Worm (Caenorhabditis elegans) whole organism, young adult: ENCODE data around the gene srh-102.

Experiments used
- C06A6.2 ChIP-seq: fragments of 200-800 bp; sonication (Bioruptor generic); conservative IDR thresholded peaks from 2 replicates; pipeline ENCODE4 v1.3.6; 2022; ENCODE audit warnings: missing genetic modification characterization, missing compliant biosample characterization
- F10E7.11 ChIP-seq: sonication (generic microtip); optimal IDR thresholded peaks from 2 replicates; lab custom pipeline; 2017; ENCODE audit warnings: mild to moderate bottlenecking, missing genetic modification characterization, moderate library complexity, missing compliant biosample characterization
- F33H1.4 ChIP-seq: fragments of 200-800 bp; sonication (Bioruptor generic); IDR thresholded peaks from 2 replicates; pipeline ENCODE4 v1.3.6; 2022; ENCODE audit warnings: missing genetic modification reagents, missing genetic modification characterization, missing compliant biosample characterization
- F37B4.10 ChIP-seq: fragments of 200-800 bp; sonication (Bioruptor generic); IDR thresholded peaks from 2 replicates; pipeline ENCODE4 v1.3.6; 2022; ENCODE audit warnings: missing genetic modification characterization, missing compliant biosample characterization
- F49E8.2 ChIP-seq: sonication (generic microtip); optimal IDR thresholded peaks from 3 replicates; lab custom pipeline; 2017; ENCODE audit warnings: missing genetic modification characterization, mild to moderate bottlenecking, missing compliant biosample characterization, antibody characterized with exemption, moderate library complexity; ENCODE audit not compliant: insufficient read depth
- Y67H2A.10 ChIP-seq: fragments of 200-800 bp; sonication (Bioruptor generic); conservative IDR thresholded peaks from 2 replicates; pipeline ENCODE4 v1.3.6; 2022; ENCODE audit warnings: missing genetic modification reagents, missing genetic modification characterization, missing compliant biosample characterization
- Y79H2A.3 ChIP-seq: fragments of 200-800 bp; sonication (Bioruptor generic); conservative IDR thresholded peaks from 2 replicates; pipeline ENCODE4 v1.3.6; 2022; ENCODE audit warnings: missing genetic modification reagents, missing genetic modification characterization, missing compliant biosample characterization
- akir-1 ChIP-seq: fragments of 200-800 bp; sonication (Bioruptor generic); optimal IDR thresholded peaks from 2 replicates; lab custom pipeline; 2018; ENCODE audit warnings: mild to moderate bottlenecking, missing genetic modification characterization, moderate library complexity, missing compliant biosample characterization
- aptf-2 ChIP-seq: fragments of 200-800 bp; sonication (Bioruptor generic); conservative IDR thresholded peaks from 2 replicates; pipeline ENCODE4 v1.3.6; 2022; ENCODE audit warnings: missing genetic modification reagents, missing genetic modification characterization, missing compliant biosample characterization
- aptf-3 ChIP-seq: fragments of 200-800 bp; sonication (Bioruptor generic); IDR thresholded peaks from 2 replicates; pipeline ENCODE4 v1.3.6; 2022; ENCODE audit warnings: missing genetic modification characterization, missing compliant biosample characterization
- attf-6 ChIP-seq: fragments of 200-800 bp; sonication (Bioruptor generic); IDR thresholded peaks from 2 replicates; pipeline ENCODE4 v1.3.6; 2022; ENCODE audit warnings: missing genetic modification reagents, missing genetic modification characterization, missing compliant biosample characterization
- bed-1 ChIP-seq: fragments of 200-800 bp; sonication (Bioruptor generic); IDR thresholded peaks from 2 replicates; pipeline ENCODE4 v1.3.6; 2022; ENCODE audit warnings: missing genetic modification reagents, missing genetic modification characterization, missing compliant biosample characterization
- ccch-3 ChIP-seq: fragments of 200-800 bp; sonication (Bioruptor generic); optimal IDR thresholded peaks from 2 replicates; lab custom pipeline; 2018; ENCODE audit warnings: mild to moderate bottlenecking, missing genetic modification characterization, missing compliant biosample characterization
- ceh-40 ChIP-seq: fragments of 200-800 bp; sonication (Bioruptor generic); IDR thresholded peaks from 2 replicates; pipeline ENCODE4 v1.3.6; 2022; ENCODE audit warnings: missing genetic modification characterization, missing compliant biosample characterization
- ceh-79 ChIP-seq: sonication (generic microtip); optimal IDR thresholded peaks from 2 replicates; lab custom pipeline; 2017; ENCODE audit warnings: mild to moderate bottlenecking, missing genetic modification characterization, missing compliant biosample characterization
- chd-7 ChIP-seq: sonication (generic microtip); optimal IDR thresholded peaks from 2 replicates; lab custom pipeline; 2016; ENCODE audit warnings: mild to moderate bottlenecking, missing genetic modification characterization, moderate library complexity, missing compliant biosample characterization
- dpff-1 ChIP-seq: sonication (generic microtip); optimal IDR thresholded peaks from 2 replicates; lab custom pipeline; 2017; ENCODE audit warnings: mild to moderate bottlenecking, missing genetic modification characterization, missing compliant biosample characterization
- efl-1 ChIP-seq: fragments of 150-350 bp; optimal IDR thresholded peaks from 2 replicates; lab custom pipeline; 2014; ENCODE audit warnings: missing biosample characterization, missing genetic modification reagents, missing genetic modification characterization
- ekl-4 ChIP-seq: fragments of 200-800 bp; sonication (Bioruptor generic); IDR thresholded peaks from 2 replicates; pipeline ENCODE4 v1.3.6; 2022; ENCODE audit warnings: missing genetic modification reagents, missing genetic modification characterization, missing compliant biosample characterization
- ets-4 ChIP-seq: fragments of 200-800 bp; sonication (Bioruptor generic); optimal IDR thresholded peaks from 2 replicates; lab custom pipeline; 2018; ENCODE audit warnings: mild to moderate bottlenecking, missing genetic modification characterization, missing compliant biosample characterization
- hmg-1.2 ChIP-seq: fragments of 200-800 bp; sonication (Bioruptor generic); IDR thresholded peaks from 2 replicates; pipeline ENCODE4 v1.3.6; 2022; ENCODE audit warnings: missing genetic modification reagents, missing genetic modification characterization, missing compliant biosample characterization
- let-526 ChIP-seq: fragments of 200-800 bp; sonication (Bioruptor generic); IDR thresholded peaks from 2 replicates; pipeline ENCODE4 v1.3.6; 2022; ENCODE audit warnings: missing genetic modification reagents, missing genetic modification characterization, missing compliant biosample characterization
- lin-35 ChIP-seq, 3 experiments: fragments of 150-350 bp in 2 of 3; sonication (generic microtip) in 1 of 3; optimal IDR thresholded peaks; 2 replicates each; lab custom pipeline; 2014 to 2018; ENCODE audit warnings: missing biosample characterization in 3 of 3, missing genetic modification characterization in 3 of 3, missing genetic modification reagents in 3 of 3
- lin-40 ChIP-seq: sonication (generic microtip); optimal IDR thresholded peaks from 2 replicates; lab custom pipeline; 2016; ENCODE audit warnings: missing genetic modification characterization, mild to moderate bottlenecking, missing compliant biosample characterization, missing genotype, missing genetic modification reagents
- lin-54 ChIP-seq: fragments of 200-800 bp; sonication (Bioruptor generic); optimal IDR thresholded peaks from 2 replicates; lab custom pipeline; 2018; ENCODE audit warnings: mild to moderate bottlenecking, missing genetic modification characterization, missing compliant biosample characterization
- madf-6 ChIP-seq: fragments of 200-800 bp; sonication (Bioruptor generic); IDR thresholded peaks from 2 replicates; pipeline ENCODE4 v1.3.6; 2022; ENCODE audit warnings: missing genetic modification reagents, missing genetic modification characterization, missing compliant biosample characterization
- mel-28 ChIP-seq: sonication (generic microtip); optimal IDR thresholded peaks from 2 replicates; lab custom pipeline; 2016; ENCODE audit warnings: borderline replicate concordance, mild to moderate bottlenecking, missing genetic modification characterization, missing compliant biosample characterization
- mxl-1 ChIP-seq: sonication (generic microtip); optimal IDR thresholded peaks from 2 replicates; lab custom pipeline; 2016; ENCODE audit warnings: missing genetic modification characterization, missing compliant biosample characterization
- rpc-1 ChIP-seq, 2 experiments: fragments of 150-350 bp in 1 of 2; sonication (generic microtip) in 1 of 2; optimal IDR thresholded peaks; 2 replicates each; lab custom pipeline; 2014 to 2018; ENCODE audit warnings: missing biosample characterization in 1 of 2, missing genetic modification characterization in 1 of 2, missing genetic modification reagents in 1 of 2, missing genotype in 1 of 2
- sea-2 ChIP-seq: fragments of 200-800 bp; sonication (Bioruptor generic); IDR thresholded peaks from 2 replicates; pipeline ENCODE4 v1.3.6; 2022; ENCODE audit warnings: missing genetic modification characterization, missing compliant biosample characterization
- snpc-4 ChIP-seq, 5 experiments: fragments of 150-350 bp in 1 of 5; sonication (generic microtip) in 4 of 5; optimal IDR thresholded peaks; 2 replicates each; lab custom pipeline; 2014 to 2018; ENCODE audit warnings: missing genetic modification characterization in 5 of 5, missing biosample characterization in 3 of 5, antibody characterized with exemption in 2 of 5, mild to moderate bottlenecking in 2 of 5, missing compliant biosample characterization in 2 of 5, missing genotype in 2 of 5, moderate library complexity in 2 of 5, missing genetic modification reagents in 1 of 5
- ztf-22 ChIP-seq: fragments of 200-800 bp; sonication (Bioruptor generic); optimal IDR thresholded peaks from 2 replicates; lab custom pipeline; 2018; ENCODE audit warnings: mild to moderate bottlenecking, missing genetic modification characterization, moderate library complexity, missing compliant biosample characterization

srh-102 gene

DNA sequence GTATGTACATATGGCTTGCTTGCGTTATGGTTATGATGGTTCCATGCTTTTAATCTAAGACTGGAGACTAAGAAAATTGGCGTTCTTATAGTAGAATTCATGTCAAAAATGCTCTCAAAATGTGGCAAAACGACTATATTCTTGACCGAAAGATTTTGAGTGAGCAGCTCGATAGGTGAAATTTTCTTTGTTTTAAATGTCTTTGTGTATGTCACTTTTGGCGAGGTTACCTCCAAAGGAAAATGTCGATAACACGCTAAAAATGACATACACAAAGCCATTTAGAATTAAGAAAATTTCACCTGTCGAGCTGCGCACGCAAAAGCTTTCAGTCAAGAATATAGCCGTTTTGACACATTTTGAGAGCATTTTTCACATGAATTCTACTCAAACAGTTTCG is 2.1 kb upstream of the srh-102 start, which contains the start of gene srz-66 (continued):
- no peak for TF ChIP-seq ceh-79 (tag; lab: Kevin White, UChicago)

DNA sequence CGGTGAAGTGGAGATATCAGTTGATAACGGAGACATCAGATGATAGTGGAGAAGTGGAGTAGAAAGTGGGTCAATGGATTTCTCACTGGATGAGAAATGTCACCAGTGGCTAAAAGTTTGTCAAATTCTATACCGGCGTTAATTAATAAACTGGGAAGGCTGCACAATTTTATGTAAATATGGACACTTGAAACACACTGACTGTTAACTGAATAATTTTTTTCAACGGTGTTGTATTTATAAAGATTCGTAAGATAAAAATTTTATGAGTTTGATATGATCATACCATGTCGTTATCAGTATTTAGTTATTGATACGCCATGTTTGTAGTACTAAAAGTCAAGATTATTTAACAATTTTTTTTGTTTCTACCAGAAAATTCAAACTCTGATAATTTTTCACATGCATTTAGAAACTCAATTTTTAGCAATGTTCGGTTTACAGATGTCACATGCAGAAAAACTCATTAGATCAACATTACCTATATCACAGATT is 5.8 kb downstream of the srh-102 start, which contains the start of gene F40D4.12:
Gene F40D4.12 (plus strand): TSS at position 445 of the 495 bp plus-strand sequence.
- TF ChIP-seq mxl-1 (no peak), dpff-1 (tag; lab: Kevin White, UChicago) (no peak), ekl-4 (GFP tag; lab: Robert Waterston, UW) (no peak), C06A6.2 (GFP tag; lab: Robert Waterston, UW) (no peak), F37B4.10 (no peak), mel-28 (tag; lab: Kevin White, UChicago) (no peak), Y67H2A.10 (GFP tag; lab: Robert Waterston, UW) (no peak), bed-1 (GFP tag; lab: Robert Waterston, UW) (no peak), ccch-3 (GFP tag; lab: Kevin White, UChicago) (no peak), rpc-1 (optimal IDR thresholded peaks at IDR 0.05; lab: Kevin White, UChicago) (no peak), rpc-1 (tag; optimal IDR thresholded peaks at IDR 0.05; lab: Kevin White, UChicago) (no peak), madf-6 (no peak), chd-7 (tag; lab: Kevin White, UChicago) (no peak), sea-2 (GFP tag; lab: Robert Waterston, UW) (no peak), aptf-3 (no peak), ztf-22 (GFP tag; lab: Kevin White, UChicago) (no peak), F33H1.4 (GFP tag; lab: Robert Waterston, UW) (no peak), ceh-40 (GFP tag; lab: Robert Waterston, UW) (no peak), F10E7.11 (tag; lab: Kevin White, UChicago) (no peak), lin-54 (GFP tag; lab: Kevin White, UChicago) (no peak), efl-1 (GFP tag; lab: Kevin White, UChicago) (no peak)

DNA sequence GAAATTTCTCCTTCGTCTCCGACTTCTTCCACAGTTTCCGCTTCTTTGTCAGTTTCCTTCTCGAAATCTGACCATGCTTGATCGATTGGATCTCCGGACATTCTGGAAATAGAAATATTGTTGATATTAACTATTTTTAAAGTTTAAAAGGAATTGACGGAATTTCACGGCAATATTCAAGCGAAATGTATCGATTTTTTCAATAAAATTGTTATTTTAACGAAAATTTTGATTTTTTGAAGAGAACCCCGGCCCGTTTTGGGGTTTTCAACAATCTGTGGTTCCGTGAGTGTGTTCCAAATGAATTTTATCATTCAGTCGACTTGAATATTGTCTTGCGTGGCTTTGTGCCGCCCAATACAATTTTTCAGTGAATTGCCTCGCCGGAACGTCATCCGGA is 8.2 kb downstream of the srh-102 start, which contains the start of gene F40D4.13:
Gene F40D4.13 (minus strand): TSS at position 101 of the 400 bp plus-strand sequence.
- TF ChIP-seq Y79H2A.3 (no peak), let-526 (GFP tag; lab: Robert Waterston, UW) (no peak), Y67H2A.10 (GFP tag; lab: Robert Waterston, UW) (no peak), akir-1 (GFP tag; lab: Kevin White, UChicago) (no peak), ets-4 (GFP tag; lab: Kevin White, UChicago) (no peak), F49E8.2 (tag; lab: Kevin White, UChicago) (no peak), attf-6 (GFP tag; lab: Robert Waterston, UW) (no peak), lin-35 (GFP tag; optimal IDR thresholded peaks at IDR 0.05; lab: Kevin White, UChicago) (no peak)

- TF ChIP-seq snpc-4 (GFP tag; optimal IDR thresholded peaks at IDR 0.05; lab: Kevin White, UChicago) (no peak), snpc-4 (tag; optimal IDR thresholded peaks at IDR 0.05; lab: Kevin White, UChicago) (peak in 1 of 4 experiments; percentile 45), aptf-2 (GFP tag; lab: Robert Waterston, UW) (no peak), hmg-1.2 (GFP tag; lab: Robert Waterston, UW) (peak; percentile 96), lin-40 (tag; lab: Kevin White, UChicago) (no peak), ekl-4 (GFP tag; lab: Robert Waterston, UW) (no peak)
These were observed 9.9 kb downstream of the srh-102 start, which contains the start of gene F40D4.17 for ce11 chrV:17155384-17155858. TSS of gene F40D4.17 (minus strand) at chrV:17155434.
